Worm (Caenorhabditis elegans) whole organism, L1 larva: ENCODE measurements around the gene F08D12.2.

Experiments used
- C16A3.4 ChIP-seq: fragments of 150-350 bp; optimal IDR thresholded peaks from 2 replicates; lab custom pipeline; 2014; ENCODE audit warnings: missing biosample characterization, missing genetic modification characterization
- ama-1 ChIP-seq: fragments of 150-350 bp; optimal IDR thresholded peaks from 2 replicates; lab custom pipeline; 2014
- ceh-63 ChIP-seq: fragments of 200-800 bp; sonication (Bioruptor generic); optimal IDR thresholded peaks from 2 replicates; lab custom pipeline; 2018; ENCODE audit warnings: mild to moderate bottlenecking, missing genetic modification characterization, missing compliant biosample characterization
- ceh-82 ChIP-seq, 3 experiments: fragments of 150-350 bp in 1 of 3; sonication (generic microtip) in 2 of 3; optimal IDR thresholded peaks; 2 replicates each; lab custom pipeline; 2014 to 2017; ENCODE audit warnings: missing biosample characterization in 3 of 3, missing genetic modification characterization in 3 of 3
- ceh-88 ChIP-seq: fragments of 200-800 bp; sonication (Bioruptor generic); IDR thresholded peaks from 2 replicates; pipeline ENCODE4 v1.3.6; 2022; ENCODE audit warnings: missing genetic modification characterization, missing compliant biosample characterization
- ces-1 ChIP-seq: fragments of 150-350 bp; optimal IDR thresholded peaks from 2 replicates; lab custom pipeline; 2014; ENCODE audit warnings: missing biosample characterization, missing genetic modification reagents, missing genetic modification characterization
- dsc-1 ChIP-seq: sonication (generic microtip); optimal IDR thresholded peaks from 2 replicates; lab custom pipeline; 2016; ENCODE audit warnings: mild to moderate bottlenecking, missing genetic modification characterization, missing compliant biosample characterization
- ets-5 ChIP-seq: fragments of 200-800 bp; sonication (Bioruptor generic); IDR thresholded peaks from 2 replicates; pipeline ENCODE4 v1.3.6; 2022; ENCODE audit warnings: missing genetic modification characterization, missing compliant biosample characterization
- fkh-4 ChIP-seq: sonication (generic microtip); optimal IDR thresholded peaks from 2 replicates; lab custom pipeline; 2016; ENCODE audit warnings: missing compliant biosample characterization, missing genetic modification characterization, borderline replicate concordance
- fkh-8 ChIP-seq: sonication (generic microtip); optimal IDR thresholded peaks from 2 replicates; lab custom pipeline; 2016; ENCODE audit warnings: mild to moderate bottlenecking, missing genetic modification characterization, missing compliant biosample characterization
- fos-1 ChIP-seq: fragments of 150-350 bp; optimal IDR thresholded peaks from 2 replicates; lab custom pipeline; 2014; ENCODE audit warnings: missing biosample characterization, missing genetic modification characterization
- grh-1 ChIP-seq: fragments of 200-800 bp; sonication (Bioruptor generic); IDR thresholded peaks from 2 replicates; pipeline ENCODE4 v1.3.6; 2022; ENCODE audit warnings: missing genetic modification reagents, missing genetic modification characterization, missing compliant biosample characterization
- hlh-4 ChIP-seq: sonication (generic microtip); optimal IDR thresholded peaks from 2 replicates; lab custom pipeline; 2016; ENCODE audit warnings: mild to moderate bottlenecking, missing genetic modification characterization, missing compliant biosample characterization
- hpl-2 ChIP-seq: fragments of 150-350 bp; optimal IDR thresholded peaks from 2 replicates; lab custom pipeline; 2014; ENCODE audit warnings: missing biosample characterization, missing genetic modification reagents, missing genetic modification characterization
- jun-1 ChIP-seq: fragments of 150-350 bp; optimal IDR thresholded peaks from 2 replicates; lab custom pipeline; 2014; ENCODE audit warnings: missing biosample characterization, missing genetic modification reagents, missing genetic modification characterization
- lin-13 ChIP-seq: fragments of 150-350 bp; optimal IDR thresholded peaks from 2 replicates; lab custom pipeline; 2014; ENCODE audit warnings: missing biosample characterization, missing genetic modification reagents, missing genetic modification characterization
- lin-15B ChIP-seq: fragments of 150-350 bp; sonication (generic microtip); optimal IDR thresholded peaks from 3 replicates; lab custom pipeline; 2014; ENCODE audit warnings: missing biosample characterization, missing genetic modification characterization
- lin-35 ChIP-seq, 2 experiments: fragments of 150-350 bp; optimal IDR thresholded peaks; 2 replicates each; lab custom pipeline; 2014; ENCODE audit warnings: missing biosample characterization in 2 of 2, missing genetic modification characterization in 2 of 2, missing genetic modification reagents in 2 of 2
- lsy-2 ChIP-seq, 2 experiments: fragments of 150-350 bp; optimal IDR thresholded peaks; 2 replicates each; lab custom pipeline; 2014; ENCODE audit warnings: missing biosample characterization in 2 of 2, missing genetic modification characterization in 2 of 2
- mab-9 ChIP-seq: fragments of 200-800 bp; sonication (Bioruptor generic); IDR thresholded peaks from 2 replicates; pipeline ENCODE4 v1.3.6; 2022; ENCODE audit warnings: missing genetic modification reagents, missing genetic modification characterization, missing compliant biosample characterization
- nhr-11 ChIP-seq: fragments of 150-350 bp; optimal IDR thresholded peaks from 2 replicates; lab custom pipeline; 2014; ENCODE audit warnings: missing biosample characterization, missing genetic modification characterization
- nhr-12 ChIP-seq: sonication (generic microtip); optimal IDR thresholded peaks from 2 replicates; lab custom pipeline; 2017; ENCODE audit warnings: missing biosample characterization, missing genetic modification characterization
- nhr-237 ChIP-seq: fragments of 150-350 bp; optimal IDR thresholded peaks from 2 replicates; lab custom pipeline; 2014; ENCODE audit warnings: missing biosample characterization, missing genetic modification characterization
- nhr-28 ChIP-seq: fragments of 150-350 bp; optimal IDR thresholded peaks from 2 replicates; lab custom pipeline; 2014; ENCODE audit warnings: missing biosample characterization, missing genetic modification characterization
- nhr-47 ChIP-seq: sonication (generic microtip); optimal IDR thresholded peaks from 2 replicates; lab custom pipeline; 2016; ENCODE audit warnings: mild to moderate bottlenecking, missing genetic modification characterization, moderate library complexity, missing compliant biosample characterization
- nhr-76 ChIP-seq: sonication (generic microtip); optimal IDR thresholded peaks from 2 replicates; lab custom pipeline; 2017; ENCODE audit warnings: missing biosample characterization, missing genetic modification characterization
- nhr-84 ChIP-seq: sonication (generic microtip); optimal IDR thresholded peaks from 2 replicates; lab custom pipeline; 2017; ENCODE audit warnings: missing biosample characterization, missing genetic modification characterization
- rnt-1 ChIP-seq: sonication (generic microtip); optimal IDR thresholded peaks from 2 replicates; lab custom pipeline; 2016; ENCODE audit warnings: mild to moderate bottlenecking, missing genetic modification characterization, moderate library complexity, missing compliant biosample characterization
- sox-4 ChIP-seq: sonication (generic microtip); optimal IDR thresholded peaks from 2 replicates; lab custom pipeline; 2016; ENCODE audit warnings: missing genetic modification characterization, missing compliant biosample characterization
- sptf-1 ChIP-seq: fragments of 150-350 bp; optimal IDR thresholded peaks from 2 replicates; lab custom pipeline; 2014; ENCODE audit warnings: missing biosample characterization, missing genetic modification characterization
- sup-37 ChIP-seq: fragments of 200-800 bp; sonication (Bioruptor generic); optimal IDR thresholded peaks from 2 replicates; lab custom pipeline; 2018; ENCODE audit warnings: mild to moderate bottlenecking, missing genetic modification characterization, missing compliant biosample characterization
- tlp-1 ChIP-seq: fragments of 150-350 bp; optimal IDR thresholded peaks from 2 replicates; lab custom pipeline; 2014; ENCODE audit warnings: missing biosample characterization, missing genetic modification characterization
- zip-4 ChIP-seq: fragments of 200-800 bp; sonication (Bioruptor generic); optimal IDR thresholded peaks from 2 replicates; lab custom pipeline; 2018; ENCODE audit warnings: mild to moderate bottlenecking, missing genetic modification characterization, moderate library complexity, missing compliant biosample characterization
- ztf-11 ChIP-seq, 2 experiments: sonication (generic microtip); optimal IDR thresholded peaks; 2 replicates each; lab custom pipeline; 2016 to 2017; ENCODE audit warnings: missing genetic modification characterization in 2 of 2, missing biosample characterization in 1 of 2, missing compliant biosample characterization in 1 of 2

The F08D12.2 gene

DNA sequence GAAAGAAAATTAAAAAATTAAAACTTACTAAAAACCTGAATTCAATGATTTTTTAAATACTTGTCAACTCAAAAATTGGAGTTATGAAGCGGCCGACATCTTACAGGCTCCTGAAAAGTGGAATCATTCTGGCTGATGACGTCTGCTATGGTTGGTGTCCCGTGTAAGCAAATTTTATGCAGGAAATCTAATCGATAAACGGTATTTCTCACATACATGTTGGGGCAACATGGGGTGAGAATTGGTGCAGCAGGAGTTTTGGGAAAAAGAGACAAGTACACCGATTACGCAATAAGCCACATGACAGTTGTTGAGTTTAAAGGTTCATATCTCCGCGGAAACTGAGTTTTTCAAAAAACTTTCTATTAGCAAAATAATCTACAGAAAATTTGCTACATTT, 34.0 kb downstream of the F08D12.2 start, which contains the start of gene K12H6.2:
Gene K12H6.2, minus strand, starts transcription at position 101 of the 400 bp plus-strand sequence.
- TF ChIP-seq grh-1 (no peak), fkh-8 (no peak), mab-9 (no peak), nhr-11 (no peak), C16A3.4 (tag; lab: Kevin White, UChicago) (no peak), nhr-28 (tag; lab: Kevin White, UChicago) (no peak), sptf-1 (tag; lab: Kevin White, UChicago) (no peak), fkh-4 (tag; lab: Kevin White, UChicago) (no peak), zip-4 (GFP tag; lab: Kevin White, UChicago) (no peak), tlp-1 (tag; lab: Kevin White, UChicago) (no peak), nhr-84 (no peak), hpl-2 (GFP tag; lab: Kevin White, UChicago) (no peak), hlh-4 (no peak), nhr-76 (tag; lab: Kevin White, UChicago) (no peak), fos-1 (tag; lab: Kevin White, UChicago) (no peak), lin-13 (GFP tag; lab: Kevin White, UChicago) (no peak), sox-4 (tag; lab: Kevin White, UChicago) (no peak), ztf-11 (tag; optimal IDR thresholded peaks at IDR 0.05; lab: Kevin White, UChicago) (no peak), ceh-88 (GFP tag; lab: Robert Waterston, UW) (no peak)
- TF ChIP-seq, all 84 proteins: peak for 0

DNA sequence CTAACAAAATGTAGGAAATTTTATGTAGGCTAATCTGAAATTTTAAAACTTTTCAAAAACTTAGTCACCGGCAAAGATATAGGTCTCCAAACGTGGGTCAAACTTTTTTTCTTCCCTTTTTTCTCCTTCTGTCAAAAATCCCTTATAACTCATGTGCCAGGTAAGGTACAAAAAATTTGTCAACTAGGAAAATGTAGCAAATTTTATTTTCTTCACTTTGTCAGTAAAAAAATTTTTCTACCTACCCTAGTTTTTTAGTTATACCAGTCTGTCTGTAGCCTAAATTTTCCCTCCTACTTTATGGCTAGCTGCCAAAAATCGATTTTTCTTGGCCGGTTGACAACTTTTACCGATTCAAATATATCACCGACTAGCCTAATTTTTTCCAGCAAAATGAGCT, 35.2 kb downstream of the F08D12.2 start, which contains the start of gene set-13:
Gene set-13, plus strand, starts transcription at position 301 of the 400 bp plus-strand sequence.
- TF ChIP-seq lsy-2 (tag; optimal IDR thresholded peaks at IDR 0.05; lab: Kevin White, UChicago) (no peak), nhr-47 (tag; lab: Kevin White, UChicago) (no peak), fkh-4 (tag; lab: Kevin White, UChicago) (no peak), ets-5 (no peak), rnt-1 (tag; lab: Kevin White, UChicago) (no peak), hpl-2 (GFP tag; lab: Kevin White, UChicago) (no peak), ztf-11 (tag; optimal IDR thresholded peaks at IDR 0.05; lab: Kevin White, UChicago) (no peak), jun-1 (tag; lab: Kevin White, UChicago) (no peak), dsc-1 (tag; lab: Kevin White, UChicago) (no peak), ceh-82 (tag; optimal IDR thresholded peaks at IDR 0.05; lab: Kevin White, UChicago) (no peak), ceh-63 (GFP tag; lab: Kevin White, UChicago) (no peak), fos-1 (tag; lab: Kevin White, UChicago) (no peak), nhr-237 (no peak)

DNA sequence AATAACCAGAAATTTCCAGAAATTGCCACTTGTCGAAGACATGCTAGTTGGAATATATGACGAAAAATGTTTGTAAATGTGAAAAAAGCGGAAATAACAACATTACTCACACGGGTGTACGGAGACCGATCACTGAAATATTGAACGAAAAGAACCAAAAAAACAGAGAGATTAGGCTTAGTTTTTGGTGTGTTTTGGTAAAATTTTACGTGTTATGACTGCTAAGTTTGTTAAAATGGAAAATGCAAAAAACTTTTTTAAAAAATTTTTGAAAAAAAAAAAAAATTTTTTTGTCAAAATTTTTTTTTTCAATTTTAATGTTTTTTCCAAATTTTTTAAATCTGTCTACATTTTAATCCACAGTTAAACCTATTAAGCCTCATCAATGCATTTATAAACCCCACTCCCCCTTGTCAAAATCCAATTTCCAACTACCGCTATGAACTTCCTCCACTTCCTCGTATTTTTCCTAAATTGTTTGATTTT, 41.0 kb downstream of the F08D12.2 start, which contains the start of the genes fut-4 and K12H6.10:
Gene fut-4, minus strand, starts transcription at position 101 of the 486 bp plus-strand sequence.
Gene K12H6.10, plus strand, starts transcription at position 436 of the 486 bp plus-strand sequence.
- TF ChIP-seq lin-15B (no peak), jun-1 (tag; lab: Kevin White, UChicago) (no peak), nhr-12 (tag; lab: Kevin White, UChicago) (no peak), sox-4 (tag; lab: Kevin White, UChicago) (no peak), ama-1 (lab: Kevin White, UChicago) (no peak), sup-37 (no peak), tlp-1 (tag; lab: Kevin White, UChicago) (no peak), ces-1 (GFP tag; lab: Kevin White, UChicago) (no peak), lin-13 (GFP tag; lab: Kevin White, UChicago) (no peak)

DNA sequence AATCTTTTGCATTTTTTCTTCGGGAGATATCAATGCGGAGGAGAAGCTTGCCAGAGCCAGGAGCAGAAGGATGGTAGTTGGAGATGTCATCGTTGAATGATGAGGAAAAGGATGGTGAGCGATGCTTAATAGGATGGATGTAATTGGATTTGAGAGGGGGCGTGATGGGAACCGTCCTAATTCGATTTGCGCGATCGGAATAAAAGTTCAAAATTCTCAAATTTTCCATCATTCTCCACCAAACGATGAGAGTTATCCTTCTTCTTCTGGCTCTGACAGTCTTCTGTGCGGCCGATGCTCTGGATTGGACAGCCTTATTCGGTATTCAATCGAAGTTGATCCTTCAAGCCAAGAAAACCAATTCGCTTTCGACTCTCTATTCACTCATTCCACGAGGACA, 42.7 kb downstream of the F08D12.2 start, which contains the start of the genes K12H6.4 and K12H6.9:
Gene K12H6.4, minus strand, starts transcription at position 101 of the 400 bp plus-strand sequence.
Gene K12H6.9, plus strand, starts transcription at position 236 of the 400 bp plus-strand sequence.
- TF ChIP-seq lin-35 (GFP tag; optimal IDR thresholded peaks at IDR 0.05; lab: Kevin White, UChicago), result no peak
- no peak for TF ChIP-seq sptf-1 (tag; lab: Kevin White, UChicago)
